Fruit fly (Drosophila melanogaster): ENCODE results near the gene Sox21a.

DNA sequence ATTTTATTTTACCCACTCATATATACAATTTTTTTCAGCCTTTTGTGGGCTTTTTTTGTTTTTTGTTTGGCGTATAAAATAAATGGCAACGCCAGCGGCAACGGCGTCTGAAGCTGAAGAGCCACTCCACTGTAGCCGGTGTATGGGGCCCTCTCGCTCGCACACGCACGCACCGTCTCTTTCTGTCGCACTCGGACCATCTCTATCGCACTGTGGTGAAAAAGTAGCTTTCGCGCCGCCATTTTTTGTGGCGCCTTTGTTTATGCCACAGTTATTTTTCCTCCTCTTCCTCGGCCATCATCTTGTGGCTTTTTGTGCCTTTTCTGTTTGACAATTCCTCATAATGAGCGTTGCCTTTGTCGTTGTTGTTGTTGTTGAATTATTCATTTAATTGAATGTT is 14.1 kb upstream of the Sox21a start:
- TF ChIP-seq CG33017 (tag; optimal IDR thresholded peaks at IDR 0.05) (no peak), CG1620 (GFP tag; optimal IDR thresholded peaks at IDR 0.05) (no peak), ovo (GFP tag; optimal IDR thresholded peaks at IDR 0.05) (no peak), Hr96 (GFP tag; optimal IDR thresholded peaks at IDR 0.05) (no peak), CG12768 (GFP tag; optimal IDR thresholded peaks at IDR 0.05) (no peak), Clk (GFP tag; optimal IDR thresholded peaks at IDR 0.05) (no peak), CG7045 (GFP tag; optimal IDR thresholded peaks at IDR 0.05) (no peak), cnc (optimal IDR thresholded peaks at IDR 0.05) (no peak), kay (GFP tag; ENCODE audit: borderline replicate concordance) (no peak), CG14711 (tag; optimal IDR thresholded peaks at IDR 0.05) (no peak), Crg-1 (GFP tag; optimal IDR thresholded peaks at IDR 0.05) (no peak), CG5204 (GFP tag; optimal IDR thresholded peaks at IDR 0.05) (no peak), CG11617 (GFP tag; optimal IDR thresholded peaks at IDR 0.05) (no peak)
